Worm (Caenorhabditis elegans) whole organism, L3 larva: Measurements from ENCODE around the gene cyy-1.

Experiments
- ama-1 ChIP-seq: fragments of 150-350 bp; optimal IDR thresholded peaks from 2 replicates; lab custom pipeline; 2018
- ceh-16 ChIP-seq: sonication (generic microtip); optimal IDR thresholded peaks from 2 replicates; lab custom pipeline; 2017; ENCODE audit warnings: missing biosample characterization, missing genetic modification characterization
- egl-27 ChIP-seq: sonication (generic microtip); optimal IDR thresholded peaks from 4 replicates; lab custom pipeline; 2017; ENCODE audit warnings: missing biosample characterization, missing genetic modification reagents, missing genetic modification characterization
- elt-1 ChIP-seq: fragments of 150-350 bp; optimal IDR thresholded peaks from 2 replicates; lab custom pipeline; 2014; ENCODE audit warnings: missing biosample characterization, missing genetic modification characterization
- nhr-23 ChIP-seq: fragments of 150-350 bp; optimal IDR thresholded peaks from 2 replicates; lab custom pipeline; 2014; ENCODE audit warnings: missing biosample characterization, missing genetic modification reagents, missing genetic modification characterization
- nhr-77 ChIP-seq: fragments of 150-350 bp; optimal IDR thresholded peaks from 2 replicates; lab custom pipeline; 2014; ENCODE audit warnings: missing biosample characterization, missing genetic modification characterization
- pha-4 ChIP-seq: fragments of 150-350 bp; optimal IDR thresholded peaks from 2 replicates; lab custom pipeline; 2014; ENCODE audit warnings: missing biosample characterization, missing genetic modification reagents, missing genetic modification characterization
- pqm-1 ChIP-seq: fragments of 150-350 bp; optimal IDR thresholded peaks from 2 replicates; lab custom pipeline; 2017; ENCODE audit warnings: missing biosample characterization, missing genetic modification characterization, inconsistent platforms
- ztf-4 ChIP-seq: fragments of 150-350 bp; optimal IDR thresholded peaks from 2 replicates; lab custom pipeline; 2014; ENCODE audit warnings: missing biosample characterization, missing genetic modification characterization

ce11 chrIII:8400478-8400877 is 5.2 kb upstream of the cyy-1 start:
- TF ChIP-seq egl-27 (tag; lab: Kevin White, UChicago) (no peak), pha-4 (tag; lab: Kevin White, UChicago) (peak; percentile 53), ama-1 (lab: Kevin White, UChicago) (no peak), nhr-77 (tag; lab: Kevin White, UChicago) (no peak), ztf-4 (tag; lab: Kevin White, UChicago) (no peak), pqm-1 (tag; lab: Kevin White, UChicago) (peak; percentile 94), elt-1 (tag; lab: Kevin White, UChicago) (no peak), nhr-23 (no peak), ceh-16 (tag; lab: Kevin White, UChicago) (no peak)
